Worm (Caenorhabditis elegans) whole organism, L1 larva: Measurements from ENCODE around the gene cpna-3.
A peak's percentile ranks its signal among the peaks of the same experiment; 100 is the strongest.

ENCODE experiments used
- aha-1 ChIP-seq: fragments of 150-350 bp; optimal IDR thresholded peaks from 2 replicates; lab custom pipeline; 2014; ENCODE audit warnings: missing biosample characterization, missing genetic modification characterization
- alr-1 ChIP-seq: fragments of 200-800 bp; sonication (Bioruptor generic); optimal IDR thresholded peaks from 2 replicates; lab custom pipeline; 2018; ENCODE audit warnings: borderline replicate concordance, mild to moderate bottlenecking, missing genetic modification characterization, missing compliant biosample characterization
- aly-2 ChIP-seq: fragments of 150-350 bp; optimal IDR thresholded peaks from 2 replicates; lab custom pipeline; 2014; ENCODE audit warnings: missing biosample characterization, missing genetic modification characterization
- blmp-1 ChIP-seq: fragments of 150-350 bp; optimal IDR thresholded peaks from 2 replicates; lab custom pipeline; 2014; ENCODE audit warnings: missing biosample characterization, missing genetic modification characterization
- elt-2 ChIP-seq: sonication (generic microtip); optimal IDR thresholded peaks from 2 replicates; lab custom pipeline; 2016; ENCODE audit warnings: missing genetic modification characterization, mild to moderate bottlenecking, inconsistent platforms, missing compliant biosample characterization, missing genetic modification reagents
- fos-1 ChIP-seq: fragments of 150-350 bp; optimal IDR thresholded peaks from 2 replicates; lab custom pipeline; 2014; ENCODE audit warnings: missing biosample characterization, missing genetic modification characterization
- lir-3 ChIP-seq: sonication (generic microtip); optimal IDR thresholded peaks from 2 replicates; lab custom pipeline; 2016; ENCODE audit warnings: mild to moderate bottlenecking, missing genetic modification characterization, moderate library complexity, missing compliant biosample characterization; ENCODE audit not compliant: poor library complexity
- lsy-2 ChIP-seq, 2 experiments: fragments of 150-350 bp; optimal IDR thresholded peaks; 2 replicates each; lab custom pipeline; 2014; ENCODE audit warnings: missing biosample characterization in 2 of 2, missing genetic modification characterization in 2 of 2
- nhr-12 ChIP-seq: sonication (generic microtip); optimal IDR thresholded peaks from 2 replicates; lab custom pipeline; 2017; ENCODE audit warnings: missing biosample characterization, missing genetic modification characterization
- nhr-28 ChIP-seq: fragments of 150-350 bp; optimal IDR thresholded peaks from 2 replicates; lab custom pipeline; 2014; ENCODE audit warnings: missing biosample characterization, missing genetic modification characterization
- pqm-1 ChIP-seq: sonication (generic microtip); optimal IDR thresholded peaks from 3 replicates; lab custom pipeline; 2017; ENCODE audit warnings: missing biosample characterization, missing genetic modification characterization

- TF ChIP-seq lsy-2 (tag; optimal IDR thresholded peaks at IDR 0.05; lab: Kevin White, UChicago): no peak
- no peak for TF ChIP-seq fos-1 (tag; lab: Kevin White, UChicago)
- no peak for TF ChIP-seq alr-1 (tag; lab: Kevin White, UChicago)
- peak; percentile 41 for TF ChIP-seq elt-2
- TF ChIP-seq aha-1 (tag; lab: Kevin White, UChicago): no peak
- no peak for TF ChIP-seq nhr-28 (tag; lab: Kevin White, UChicago)
- TF ChIP-seq lir-3: no peak
- no peak for TF ChIP-seq aly-2 (tag; lab: Kevin White, UChicago)
- no peak for TF ChIP-seq pqm-1 (tag; lab: Kevin White, UChicago)
- no peak for TF ChIP-seq nhr-12 (tag; lab: Kevin White, UChicago)
- no peak for TF ChIP-seq blmp-1 (tag; lab: Kevin White, UChicago)
Measured at ce11 chrIV:9118348-9118747, 21.7 kb downstream of the cpna-3 start.
